Worm (Caenorhabditis elegans) whole organism, L1 larva: Measurements from ENCODE around the gene C29E4.15.

Experiments
- C34B4.2 ChIP-seq: sonication (generic microtip); optimal IDR thresholded peaks from 2 replicates; lab custom pipeline; 2017; ENCODE audit warnings: mild to moderate bottlenecking, missing genetic modification characterization, missing compliant biosample characterization
- Y116A8C.19 ChIP-seq: sonication (generic microtip); optimal IDR thresholded peaks from 2 replicates; lab custom pipeline; 2016; ENCODE audit warnings: missing compliant biosample characterization, missing genetic modification characterization, borderline replicate concordance
- aly-2 ChIP-seq: fragments of 150-350 bp; optimal IDR thresholded peaks from 2 replicates; lab custom pipeline; 2014; ENCODE audit warnings: missing biosample characterization, missing genetic modification characterization
- ama-1 ChIP-seq: fragments of 150-350 bp; optimal IDR thresholded peaks from 2 replicates; lab custom pipeline; 2014
- blmp-1 ChIP-seq: fragments of 150-350 bp; optimal IDR thresholded peaks from 2 replicates; lab custom pipeline; 2014; ENCODE audit warnings: missing biosample characterization, missing genetic modification characterization
- ceh-63 ChIP-seq: fragments of 200-800 bp; sonication (Bioruptor generic); optimal IDR thresholded peaks from 2 replicates; lab custom pipeline; 2018; ENCODE audit warnings: mild to moderate bottlenecking, missing genetic modification characterization, missing compliant biosample characterization
- ceh-82 ChIP-seq, 3 experiments: fragments of 150-350 bp in 1 of 3; sonication (generic microtip) in 2 of 3; optimal IDR thresholded peaks; 2 replicates each; lab custom pipeline; 2014 to 2017; ENCODE audit warnings: missing biosample characterization in 3 of 3, missing genetic modification characterization in 3 of 3
- ceh-88 ChIP-seq: fragments of 200-800 bp; sonication (Bioruptor generic); IDR thresholded peaks from 2 replicates; pipeline ENCODE4 v1.3.6; 2022; ENCODE audit warnings: missing genetic modification characterization, missing compliant biosample characterization
- dsc-1 ChIP-seq: sonication (generic microtip); optimal IDR thresholded peaks from 2 replicates; lab custom pipeline; 2016; ENCODE audit warnings: mild to moderate bottlenecking, missing genetic modification characterization, missing compliant biosample characterization
- efl-1 ChIP-seq, 4 experiments: fragments of 150-350 bp; optimal IDR thresholded peaks in 3 of 4; peaks in 1 of 4; 1 replicate in 1 of 4; 2 replicates in 3 of 4; lab custom pipeline; 2014; ENCODE audit warnings: missing biosample characterization in 2 of 4, missing genetic modification characterization in 2 of 4, missing genetic modification reagents in 2 of 4
- efl-3 ChIP-seq: fragments of 200-800 bp; sonication (Bioruptor generic); optimal IDR thresholded peaks from 2 replicates; lab custom pipeline; 2018; ENCODE audit warnings: mild to moderate bottlenecking, missing genetic modification characterization, missing compliant biosample characterization
- egl-13 ChIP-seq: sonication (generic microtip); optimal IDR thresholded peaks from 2 replicates; lab custom pipeline; 2016; ENCODE audit warnings: missing genotype, missing genetic modification reagents, missing genetic modification characterization, missing compliant biosample characterization
- ets-5 ChIP-seq: fragments of 200-800 bp; sonication (Bioruptor generic); IDR thresholded peaks from 2 replicates; pipeline ENCODE4 v1.3.6; 2022; ENCODE audit warnings: missing genetic modification characterization, missing compliant biosample characterization
- fkh-4 ChIP-seq: sonication (generic microtip); optimal IDR thresholded peaks from 2 replicates; lab custom pipeline; 2016; ENCODE audit warnings: missing compliant biosample characterization, missing genetic modification characterization, borderline replicate concordance
- irx-1 ChIP-seq: sonication (generic microtip); optimal IDR thresholded peaks from 2 replicates; lab custom pipeline; 2016; ENCODE audit warnings: missing genetic modification characterization, missing compliant biosample characterization
- jun-1 ChIP-seq: fragments of 150-350 bp; optimal IDR thresholded peaks from 2 replicates; lab custom pipeline; 2014; ENCODE audit warnings: missing biosample characterization, missing genetic modification reagents, missing genetic modification characterization
- lin-14 ChIP-seq: fragments of 200-800 bp; sonication (Bioruptor generic); optimal IDR thresholded peaks from 2 replicates; lab custom pipeline; 2018; ENCODE audit warnings: mild to moderate bottlenecking, missing genetic modification characterization, moderate library complexity, missing compliant biosample characterization
- lin-35 ChIP-seq, 2 experiments: fragments of 150-350 bp; optimal IDR thresholded peaks; 2 replicates each; lab custom pipeline; 2014; ENCODE audit warnings: missing biosample characterization in 2 of 2, missing genetic modification characterization in 2 of 2, missing genetic modification reagents in 2 of 2
- lir-3 ChIP-seq: sonication (generic microtip); optimal IDR thresholded peaks from 2 replicates; lab custom pipeline; 2016; ENCODE audit warnings: mild to moderate bottlenecking, missing genetic modification characterization, moderate library complexity, missing compliant biosample characterization; ENCODE audit not compliant: poor library complexity
- lsy-2 ChIP-seq, 2 experiments: fragments of 150-350 bp; optimal IDR thresholded peaks; 2 replicates each; lab custom pipeline; 2014; ENCODE audit warnings: missing biosample characterization in 2 of 2, missing genetic modification characterization in 2 of 2
- mef-2 ChIP-seq: fragments of 150-350 bp; optimal IDR thresholded peaks from 2 replicates; lab custom pipeline; 2014; ENCODE audit warnings: missing biosample characterization, missing genetic modification characterization
- mep-1 ChIP-seq: fragments of 150-350 bp; optimal IDR thresholded peaks from 2 replicates; lab custom pipeline; 2014; ENCODE audit warnings: missing biosample characterization, missing genetic modification characterization
- nhr-19 ChIP-seq: fragments of 200-800 bp; sonication (Bioruptor generic); conservative IDR thresholded peaks from 2 replicates; pipeline ENCODE4 v1.3.6; 2022; ENCODE audit warnings: missing genetic modification characterization, missing compliant biosample characterization
- nhr-20 ChIP-seq: sonication (generic microtip); optimal IDR thresholded peaks from 2 replicates; lab custom pipeline; 2016; ENCODE audit warnings: mild to moderate bottlenecking, missing genetic modification characterization, missing compliant biosample characterization
- nhr-237 ChIP-seq: fragments of 150-350 bp; optimal IDR thresholded peaks from 2 replicates; lab custom pipeline; 2014; ENCODE audit warnings: missing biosample characterization, missing genetic modification characterization
- nhr-28 ChIP-seq: fragments of 150-350 bp; optimal IDR thresholded peaks from 2 replicates; lab custom pipeline; 2014; ENCODE audit warnings: missing biosample characterization, missing genetic modification characterization
- nhr-47 ChIP-seq: sonication (generic microtip); optimal IDR thresholded peaks from 2 replicates; lab custom pipeline; 2016; ENCODE audit warnings: mild to moderate bottlenecking, missing genetic modification characterization, moderate library complexity, missing compliant biosample characterization
- nhr-71 ChIP-seq: sonication (generic microtip); optimal IDR thresholded peaks from 2 replicates; lab custom pipeline; 2016; ENCODE audit warnings: mild to moderate bottlenecking, missing genetic modification characterization, moderate library complexity, missing compliant biosample characterization
- nhr-77 ChIP-seq: fragments of 150-350 bp; optimal IDR thresholded peaks from 2 replicates; lab custom pipeline; 2014; ENCODE audit warnings: missing biosample characterization, missing genetic modification characterization
- nhr-85 ChIP-seq: sonication (generic microtip); peaks from one replicate; lab custom pipeline; 2016; ENCODE audit warnings: missing genetic modification characterization, inconsistent platforms, missing compliant biosample characterization
- nhr-90 ChIP-seq: sonication (generic microtip); optimal IDR thresholded peaks from 2 replicates; lab custom pipeline; 2016; ENCODE audit warnings: mild to moderate bottlenecking, missing genetic modification characterization, missing compliant biosample characterization; ENCODE audit not compliant: poor library complexity
- pax-3 ChIP-seq: fragments of 200-800 bp; sonication (Bioruptor generic); optimal IDR thresholded peaks from 2 replicates; lab custom pipeline; 2018; ENCODE audit warnings: mild to moderate bottlenecking, missing genetic modification characterization, moderate library complexity, missing compliant biosample characterization
- rnt-1 ChIP-seq: sonication (generic microtip); optimal IDR thresholded peaks from 2 replicates; lab custom pipeline; 2016; ENCODE audit warnings: mild to moderate bottlenecking, missing genetic modification characterization, moderate library complexity, missing compliant biosample characterization
- sox-4 ChIP-seq: sonication (generic microtip); optimal IDR thresholded peaks from 2 replicates; lab custom pipeline; 2016; ENCODE audit warnings: missing genetic modification characterization, missing compliant biosample characterization
- sptf-1 ChIP-seq: fragments of 150-350 bp; optimal IDR thresholded peaks from 2 replicates; lab custom pipeline; 2014; ENCODE audit warnings: missing biosample characterization, missing genetic modification characterization
- swsn-7 ChIP-seq: sonication (generic microtip); optimal IDR thresholded peaks from 2 replicates; lab custom pipeline; 2016; ENCODE audit warnings: missing genetic modification characterization, missing compliant biosample characterization
- tbx-2 ChIP-seq: sonication (generic microtip); optimal IDR thresholded peaks from 2 replicates; lab custom pipeline; 2016; ENCODE audit warnings: missing genetic modification characterization, missing compliant biosample characterization
- tlp-1 ChIP-seq: fragments of 150-350 bp; optimal IDR thresholded peaks from 2 replicates; lab custom pipeline; 2014; ENCODE audit warnings: missing biosample characterization, missing genetic modification characterization
- unc-130 ChIP-seq: fragments of 150-350 bp; optimal IDR thresholded peaks from 2 replicates; lab custom pipeline; 2017; ENCODE audit warnings: missing biosample characterization, missing genetic modification characterization, inconsistent platforms
- unc-62 ChIP-seq: fragments of 150-350 bp; optimal IDR thresholded peaks from 2 replicates; lab custom pipeline; 2014; ENCODE audit warnings: missing biosample characterization, missing genetic modification reagents, missing genetic modification characterization
- zag-1 ChIP-seq: fragments of 150-350 bp; optimal IDR thresholded peaks from 2 replicates; lab custom pipeline; 2014; ENCODE audit warnings: missing biosample characterization, missing genetic modification characterization
- zip-4 ChIP-seq: fragments of 200-800 bp; sonication (Bioruptor generic); optimal IDR thresholded peaks from 2 replicates; lab custom pipeline; 2018; ENCODE audit warnings: mild to moderate bottlenecking, missing genetic modification characterization, moderate library complexity, missing compliant biosample characterization
- ztf-11 ChIP-seq, 2 experiments: sonication (generic microtip); optimal IDR thresholded peaks; 2 replicates each; lab custom pipeline; 2016 to 2017; ENCODE audit warnings: missing genetic modification characterization in 2 of 2, missing biosample characterization in 1 of 2, missing compliant biosample characterization in 1 of 2
- ztf-4 ChIP-seq: fragments of 150-350 bp; optimal IDR thresholded peaks from 2 replicates; lab custom pipeline; 2014; ENCODE audit warnings: missing biosample characterization, missing genetic modification characterization

The C29E4.15 gene

DNA sequence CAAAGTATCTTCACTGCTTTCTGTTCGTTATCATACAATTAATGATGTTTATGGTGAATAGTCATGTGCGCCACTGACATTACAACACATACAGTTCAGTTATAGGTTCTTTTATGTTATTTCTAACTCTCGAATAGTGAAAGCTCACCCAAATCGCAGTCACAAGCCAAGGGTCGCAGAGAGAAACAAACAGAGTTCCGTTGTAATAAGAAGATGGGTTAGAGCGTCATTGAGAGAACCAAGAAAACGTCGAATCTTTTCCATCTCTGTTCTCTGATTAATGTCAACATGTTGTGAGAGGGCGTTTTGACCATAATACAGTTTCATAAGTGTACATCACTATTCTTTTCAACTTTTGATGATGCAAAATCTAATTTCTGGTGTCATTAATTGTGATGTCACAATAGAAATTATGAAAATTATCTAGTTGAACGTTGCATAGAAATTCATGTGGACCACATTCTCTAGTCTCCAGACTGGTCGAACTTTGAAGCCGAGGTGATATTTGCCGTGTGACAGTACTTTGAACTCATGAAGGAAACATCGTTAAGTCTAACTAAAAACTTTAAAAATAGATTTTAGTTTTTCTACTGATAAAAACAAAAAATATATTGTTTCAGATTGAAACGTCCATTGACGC, 21.7 kb downstream of the C29E4.15 start (continued):
- TF ChIP-seq lir-3 (tag; lab: Kevin White, UChicago), result no peak

DNA sequence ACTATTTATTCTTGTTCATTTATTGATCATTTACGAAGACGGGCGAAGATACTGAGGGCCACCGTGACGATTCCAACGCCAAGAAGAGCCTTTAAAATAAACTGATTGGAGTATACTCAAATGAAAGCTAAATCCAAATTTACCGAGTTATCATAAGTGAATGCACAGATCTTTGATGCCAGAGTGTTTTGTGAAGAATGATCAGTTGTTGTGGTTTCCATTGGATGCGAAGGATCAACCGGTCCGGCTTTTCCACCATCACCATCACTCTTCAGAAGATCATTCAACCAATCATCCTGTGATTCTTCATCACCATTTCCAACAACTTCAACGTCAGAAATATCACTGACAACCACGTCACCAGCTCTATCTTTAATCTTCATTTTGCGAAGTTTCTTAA, 24.8 kb downstream of the C29E4.15 start:
- TF ChIP-seq aly-2 (tag; lab: Kevin White, UChicago) (peak; percentile 64), tlp-1 (no peak), nhr-85 (tag; lab: Kevin White, UChicago) (peak; percentile 13), dsc-1 (tag; lab: Kevin White, UChicago) (peak; percentile 3), Y116A8C.19 (tag; lab: Kevin White, UChicago) (no peak), lin-35 (GFP tag; optimal IDR thresholded peaks at IDR 0.05; lab: Kevin White, UChicago) (peak in 1 of 2 experiments; percentile 9), ama-1 (lab: Kevin White, UChicago) (peak; percentile 45), ztf-11 (tag; optimal IDR thresholded peaks at IDR 0.05; lab: Kevin White, UChicago) (no peak)

DNA sequence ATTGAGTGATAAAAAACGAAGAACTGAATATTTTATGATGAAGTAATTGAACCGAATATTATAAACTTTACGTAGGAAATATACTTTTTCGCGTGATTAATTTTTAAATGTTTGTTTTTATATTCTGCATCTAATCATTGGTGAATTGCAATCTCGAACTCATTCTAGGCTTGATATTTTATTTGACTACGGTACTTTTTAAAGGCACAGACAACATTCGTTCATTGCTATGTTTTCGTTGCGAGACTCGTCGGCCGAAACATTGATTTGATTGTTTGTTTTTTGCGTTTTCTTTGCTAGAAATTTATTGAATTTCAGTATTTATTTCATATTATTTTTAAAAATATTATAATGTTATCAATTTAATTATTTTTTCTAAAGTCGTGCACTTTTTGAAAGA, 25.4 kb downstream of the C29E4.15 start, which contains the start of gene C06G4.4:
TSS of gene C06G4.4 (minus strand) at position 36 of the 400 bp plus-strand sequence.
- TF ChIP-seq ama-1 (lab: Kevin White, UChicago) (no peak), zag-1 (no peak), efl-3 (GFP tag; lab: Kevin White, UChicago) (no peak), ceh-88 (GFP tag; lab: Robert Waterston, UW) (no peak), sptf-1 (tag; lab: Kevin White, UChicago) (no peak), pax-3 (tag; lab: Kevin White, UChicago) (no peak), nhr-28 (tag; lab: Kevin White, UChicago) (no peak), mef-2 (tag; lab: Kevin White, UChicago) (no peak)

DNA sequence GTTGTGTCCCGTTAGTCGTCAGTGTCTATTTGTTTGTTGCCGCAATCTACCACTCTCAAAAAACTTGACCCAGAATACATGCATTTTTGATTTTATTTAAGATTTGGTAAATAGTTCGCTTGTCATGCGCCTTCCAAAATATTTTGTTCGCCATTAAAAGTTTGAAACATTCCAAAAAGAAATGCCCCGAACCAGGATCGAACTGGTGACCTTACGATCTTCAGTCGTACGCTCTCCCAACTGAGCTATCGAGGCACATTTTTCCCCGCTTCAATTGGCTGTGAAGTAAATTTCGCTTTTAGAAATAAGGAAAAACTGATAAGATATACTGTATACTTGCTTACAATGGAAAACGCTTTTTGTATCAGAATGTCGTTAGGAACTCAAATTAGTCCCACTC, 25.9 kb downstream of the C29E4.15 start:
- TF ChIP-seq efl-1 (optimal IDR thresholded peaks at IDR 0.05; lab: Kevin White, UChicago), result no peak
- TF ChIP-seq efl-1 (GFP tag; optimal IDR thresholded peaks at IDR 0.05 in 1 of 2; lab: Kevin White, UChicago), result peak in 1 of 2 experiments; percentile 40
- TF ChIP-seq fkh-4 (tag; lab: Kevin White, UChicago), result no peak
- TF ChIP-seq mep-1 (tag; lab: Kevin White, UChicago), result peak; percentile 4
- TF ChIP-seq, all 84 proteins: peak for 2

DNA sequence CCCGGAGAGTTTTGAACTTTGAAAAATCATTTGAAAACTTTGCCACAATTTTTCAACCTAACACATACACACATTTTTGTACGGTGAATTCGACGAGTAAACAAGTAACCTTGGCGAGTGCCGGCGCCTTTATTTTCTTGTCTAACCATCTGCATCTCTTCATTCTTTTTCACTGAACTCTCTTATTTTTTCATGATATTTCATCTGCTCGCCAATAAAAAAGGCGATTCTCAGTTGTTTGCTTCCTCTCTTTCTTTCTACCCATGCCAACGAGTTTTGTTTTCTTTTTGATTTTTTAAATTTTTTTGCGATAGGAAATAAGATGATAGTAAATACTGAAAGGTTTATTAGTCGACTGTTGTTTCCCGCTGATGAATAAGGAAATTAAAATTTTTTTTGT, 26.3 kb downstream of the C29E4.15 start:
- peak; percentile 26 for TF ChIP-seq jun-1 (tag; lab: Kevin White, UChicago)
- TF ChIP-seq unc-130, result peak; percentile 3
- no peak for TF ChIP-seq sox-4 (tag; lab: Kevin White, UChicago)
- TF ChIP-seq ztf-4, result no peak
- no peak for TF ChIP-seq ceh-63 (GFP tag; lab: Kevin White, UChicago)
- no peak for TF ChIP-seq unc-62 (GFP tag; lab: Kevin White, UChicago)
- no peak for TF ChIP-seq nhr-237 (tag; lab: Kevin White, UChicago)
- peak; percentile 60 for TF ChIP-seq nhr-47 (tag; lab: Kevin White, UChicago)
- peak; percentile 86 for TF ChIP-seq lin-14 (GFP tag; lab: Kevin White, UChicago)
- peak; percentile 56 for TF ChIP-seq irx-1 (tag; lab: Kevin White, UChicago)
- TF ChIP-seq nhr-71 (tag; lab: Kevin White, UChicago), result peak; percentile 74
- no peak for TF ChIP-seq efl-3 (GFP tag; lab: Kevin White, UChicago)
- TF ChIP-seq nhr-20, result peak; percentile 78
- TF ChIP-seq egl-13, result no peak
- peak; percentile 57 to 67 for TF ChIP-seq lsy-2 (tag; optimal IDR thresholded peaks at IDR 0.05; lab: Kevin White, UChicago)
- TF ChIP-seq tbx-2, result peak; percentile 51
- TF ChIP-seq rnt-1 (tag; lab: Kevin White, UChicago), result peak; percentile 57
- no peak for TF ChIP-seq ets-5 (GFP tag; lab: Robert Waterston, UW)
- TF ChIP-seq ceh-82 (tag; optimal IDR thresholded peaks at IDR 0.05; lab: Kevin White, UChicago), result peak; percentile 2 to 31 (median 5)
- TF ChIP-seq zip-4, result no peak
- peak; percentile 68 for TF ChIP-seq nhr-19
- peak; percentile 38 to 68 for TF ChIP-seq lin-35 (GFP tag; optimal IDR thresholded peaks at IDR 0.05; lab: Kevin White, UChicago)
- TF ChIP-seq blmp-1 (tag; lab: Kevin White, UChicago), result peak; percentile 46
- peak; percentile 61 for TF ChIP-seq nhr-77 (tag; lab: Kevin White, UChicago)
- TF ChIP-seq nhr-90, result peak; percentile 66
- peak; percentile 27; the same call in 1 of the 2 replicates for TF ChIP-seq ceh-88 (GFP tag; lab: Robert Waterston, UW)
- peak; percentile 59 for TF ChIP-seq swsn-7
- no peak for TF ChIP-seq C34B4.2 (tag; lab: Kevin White, UChicago)
